Worm (Caenorhabditis elegans): ENCODE results near the gene ram-5.

DNA sequence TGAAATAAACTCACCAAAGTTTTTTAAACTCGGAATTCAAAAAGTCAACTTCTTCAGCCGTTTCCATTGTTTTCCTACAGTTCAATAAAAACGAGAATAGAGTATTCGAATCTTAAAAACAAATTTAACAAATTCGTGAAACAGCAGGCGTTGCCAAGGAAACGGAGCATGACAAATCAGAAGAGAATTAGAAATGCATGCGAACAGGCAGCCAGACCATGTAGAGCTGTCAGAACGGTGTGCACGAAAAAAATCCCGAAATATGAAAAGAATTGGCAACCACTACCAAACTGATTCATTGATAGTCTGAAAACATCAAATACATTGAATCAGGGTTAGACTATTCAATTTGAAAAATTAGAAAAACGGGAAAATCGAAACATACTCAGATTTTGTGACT lies 8.0 kb upstream of the ram-5 start, which contains the start of gene fbxa-81:
- TF ChIP-seq snpc-4 (tag; optimal IDR thresholded peaks at IDR 0.05), result no peak
- no peak for TF ChIP-seq lin-11 (tag; optimal IDR thresholded peaks at IDR 0.05)
- TF ChIP-seq unc-62 (GFP tag; optimal IDR thresholded peaks at IDR 0.05), result no peak
- TF ChIP-seq lsy-2 (tag; optimal IDR thresholded peaks at IDR 0.05), result no peak
- no peak for TF ChIP-seq ama-1 (optimal IDR thresholded peaks at IDR 0.05)
- TF ChIP-seq nhr-11 (tag; optimal IDR thresholded peaks at IDR 0.05), result no peak
- no peak for TF ChIP-seq nhr-237 (tag; optimal IDR thresholded peaks at IDR 0.05)
- no peak for TF ChIP-seq zag-1 (tag; optimal IDR thresholded peaks at IDR 0.05)
- TF ChIP-seq ceh-82 (tag; optimal IDR thresholded peaks at IDR 0.05), result no peak
- TF ChIP-seq nhr-77 (tag; optimal IDR thresholded peaks at IDR 0.05), result no peak
- TF ChIP-seq mdl-1 (tag; optimal IDR thresholded peaks at IDR 0.05), result no peak
- TF ChIP-seq nhr-12 (tag; optimal IDR thresholded peaks at IDR 0.05), result no peak

All from whole organism, L2 larva.